Worm (Caenorhabditis elegans): Measurements from ENCODE around the gene syf-3.

ce11 chrV:5972582-5972981 lies 32.8 kb downstream of the syf-3 start:
- TF ChIP-seq nhr-6 (tag; optimal IDR thresholded peaks at IDR 0.05), result no peak
- no peak for TF ChIP-seq lsy-2 (tag; optimal IDR thresholded peaks at IDR 0.05)
- no peak for TF ChIP-seq unc-62 (GFP tag; optimal IDR thresholded peaks at IDR 0.05)
- TF ChIP-seq nhr-237 (tag; optimal IDR thresholded peaks at IDR 0.05), result no peak
- no peak for TF ChIP-seq F13H6.1 (tag; optimal IDR thresholded peaks at IDR 0.05)
- TF ChIP-seq aly-2 (tag; optimal IDR thresholded peaks at IDR 0.05), result no peak
